Worm (Caenorhabditis elegans): ENCODE data around the gene ave-1.

- no peak for TF ChIP-seq nhr-28 (tag; optimal IDR thresholded peaks at IDR 0.05)
- TF ChIP-seq ceh-43 (GFP tag; optimal IDR thresholded peaks at IDR 0.05): no peak
- TF ChIP-seq nhr-237 (tag; optimal IDR thresholded peaks at IDR 0.05): no peak
- no peak for TF ChIP-seq nhr-12 (tag; optimal IDR thresholded peaks at IDR 0.05)
- no peak for TF ChIP-seq snpc-4 (tag; optimal IDR thresholded peaks at IDR 0.05)
- no peak for TF ChIP-seq mab-5 (tag; optimal IDR thresholded peaks at IDR 0.05)
- TF ChIP-seq sptf-1 (tag; optimal IDR thresholded peaks at IDR 0.05): no peak
- TF ChIP-seq unc-62 (GFP tag; optimal IDR thresholded peaks at IDR 0.05): no peak
- no peak for TF ChIP-seq ztf-11 (tag; optimal IDR thresholded peaks at IDR 0.05)
- peak; percentile 7 for TF ChIP-seq lsy-2 (tag; optimal IDR thresholded peaks at IDR 0.05)
- TF ChIP-seq elt-1 (tag; optimal IDR thresholded peaks at IDR 0.05; ENCODE audit: borderline replicate concordance, insufficient read depth): no peak
- TF ChIP-seq pha-4 (tag; optimal IDR thresholded peaks at IDR 0.05): no peak
- no peak for TF ChIP-seq nhr-76 (tag; optimal IDR thresholded peaks at IDR 0.05)
Observed at ce11 chrIII:1533615-1534014, 37.8 kb upstream of the ave-1 start, which contains the start of gene mtg-1.
